Worm (Caenorhabditis elegans) whole organism, late embryonic: ENCODE data around the gene bicd-1.
A peak's percentile ranks its signal among the peaks of the same experiment; 100 is the strongest.

Experiments
- C08G9.2 ChIP-seq: sonication (generic microtip); optimal IDR thresholded peaks from 2 replicates; lab custom pipeline; 2016; ENCODE audit warnings: mild to moderate bottlenecking, missing genetic modification characterization, moderate library complexity, missing compliant biosample characterization
- C38D4.7 ChIP-seq: fragments of 200-800 bp; sonication (Bioruptor generic); optimal IDR thresholded peaks from 2 replicates; lab custom pipeline; 2018; ENCODE audit warnings: mild to moderate bottlenecking, missing genetic modification characterization, moderate library complexity, missing compliant biosample characterization
- F13H6.1 ChIP-seq: sonication (generic microtip); optimal IDR thresholded peaks from 2 replicates; lab custom pipeline; 2016; ENCODE audit warnings: missing genetic modification characterization, missing compliant biosample characterization
- ahr-1 ChIP-seq: sonication (generic microtip); optimal IDR thresholded peaks from 2 replicates; lab custom pipeline; 2016; ENCODE audit warnings: missing genetic modification characterization, missing compliant biosample characterization
- ama-1 ChIP-seq: fragments of 150-350 bp; optimal IDR thresholded peaks from 2 replicates; lab custom pipeline; 2014
- ceh-14 ChIP-seq: sonication (generic microtip); optimal IDR thresholded peaks from 2 replicates; lab custom pipeline; 2016; ENCODE audit warnings: missing genotype, missing genetic modification characterization, missing compliant biosample characterization
- ceh-18 ChIP-seq: sonication (generic microtip); optimal IDR thresholded peaks from 2 replicates; lab custom pipeline; 2016; ENCODE audit warnings: missing genetic modification characterization, missing compliant biosample characterization
- ceh-19 ChIP-seq: fragments of 200-800 bp; sonication (Bioruptor generic); optimal IDR thresholded peaks from 2 replicates; lab custom pipeline; 2018; ENCODE audit warnings: mild to moderate bottlenecking, missing genetic modification characterization, missing compliant biosample characterization
- ceh-22 ChIP-seq: sonication (generic microtip); optimal IDR thresholded peaks from 2 replicates; lab custom pipeline; 2017; ENCODE audit warnings: missing biosample characterization, missing genetic modification characterization
- ceh-24 ChIP-seq: sonication (generic microtip); optimal IDR thresholded peaks from 2 replicates; lab custom pipeline; 2016; ENCODE audit warnings: mild to moderate bottlenecking, missing genetic modification characterization, missing compliant biosample characterization
- ceh-30 ChIP-seq: fragments of 150-350 bp; optimal IDR thresholded peaks from 2 replicates; lab custom pipeline; 2014; ENCODE audit warnings: missing biosample characterization, missing genetic modification characterization
- ceh-31 ChIP-seq: sonication (generic microtip); optimal IDR thresholded peaks from 2 replicates; lab custom pipeline; 2016; ENCODE audit warnings: missing genetic modification characterization, missing compliant biosample characterization
- ceh-34 ChIP-seq: sonication (generic microtip); optimal IDR thresholded peaks from 2 replicates; lab custom pipeline; 2016; ENCODE audit warnings: mild to moderate bottlenecking, missing genetic modification characterization, missing compliant biosample characterization
- ceh-45 ChIP-seq: fragments of 200-800 bp; sonication (Bioruptor generic); IDR thresholded peaks from 2 replicates; pipeline ENCODE4 v1.3.6; 2022; ENCODE audit warnings: missing genetic modification reagents, missing genetic modification characterization, missing compliant biosample characterization
- ceh-48 ChIP-seq: sonication (generic microtip); optimal IDR thresholded peaks from 2 replicates; lab custom pipeline; 2016; ENCODE audit warnings: missing genetic modification characterization, inconsistent platforms, missing compliant biosample characterization
- ceh-6 ChIP-seq: fragments of 200-800 bp; sonication (Bioruptor generic); optimal IDR thresholded peaks from 2 replicates; lab custom pipeline; 2018; ENCODE audit warnings: mild to moderate bottlenecking, missing genetic modification characterization, missing compliant biosample characterization
- ceh-9 ChIP-seq: sonication (generic microtip); optimal IDR thresholded peaks from 2 replicates; lab custom pipeline; 2016; ENCODE audit warnings: mild to moderate bottlenecking, missing genetic modification characterization, inconsistent platforms, missing compliant biosample characterization
- che-1 ChIP-seq: sonication (generic microtip); optimal IDR thresholded peaks from 2 replicates; lab custom pipeline; 2016; ENCODE audit warnings: mild to moderate bottlenecking, missing genetic modification characterization, missing compliant biosample characterization
- dmd-4 ChIP-seq: sonication (generic microtip); optimal IDR thresholded peaks from 2 replicates; lab custom pipeline; 2016; ENCODE audit warnings: borderline replicate concordance, missing genetic modification characterization, missing compliant biosample characterization
- dve-1 ChIP-seq: sonication (generic microtip); optimal IDR thresholded peaks from 2 replicates; lab custom pipeline; 2017; ENCODE audit warnings: antibody characterized with exemption, mild to moderate bottlenecking, missing genetic modification characterization, missing compliant biosample characterization
- elt-4 ChIP-seq: sonication (generic microtip); optimal IDR thresholded peaks from 2 replicates; lab custom pipeline; 2016; ENCODE audit warnings: missing genetic modification characterization, missing compliant biosample characterization
- ets-4 ChIP-seq: sonication (generic microtip); optimal IDR thresholded peaks from 2 replicates; lab custom pipeline; 2016; ENCODE audit warnings: missing genetic modification characterization, missing compliant biosample characterization
- eyg-1 ChIP-seq: sonication (generic microtip); optimal IDR thresholded peaks from 2 replicates; lab custom pipeline; 2016; ENCODE audit warnings: missing genotype, missing genetic modification characterization, missing compliant biosample characterization
- fax-1 ChIP-seq: sonication (generic microtip); optimal IDR thresholded peaks from 2 replicates; lab custom pipeline; 2016; ENCODE audit warnings: missing genotype, missing genetic modification characterization, missing compliant biosample characterization
- fkh-10 ChIP-seq: fragments of 150-350 bp; optimal IDR thresholded peaks from 2 replicates; lab custom pipeline; 2014; ENCODE audit warnings: missing biosample characterization, missing genetic modification reagents, missing genetic modification characterization
- fkh-6 ChIP-seq: sonication (generic microtip); optimal IDR thresholded peaks from 2 replicates; lab custom pipeline; 2016; ENCODE audit warnings: missing genetic modification characterization, missing compliant biosample characterization
- gmeb-2 ChIP-seq: sonication (generic microtip); optimal IDR thresholded peaks from 2 replicates; lab custom pipeline; 2016; ENCODE audit warnings: missing genetic modification characterization, inconsistent platforms, missing compliant biosample characterization
- hlh-13 ChIP-seq: fragments of 200-800 bp; sonication (Bioruptor generic); optimal IDR thresholded peaks from 2 replicates; lab custom pipeline; 2018; ENCODE audit warnings: mild to moderate bottlenecking, missing genetic modification characterization, missing compliant biosample characterization
- hlh-15 ChIP-seq: sonication (generic microtip); optimal IDR thresholded peaks from 2 replicates; lab custom pipeline; 2016; ENCODE audit warnings: missing genetic modification characterization, missing compliant biosample characterization
- hlh-6 ChIP-seq: sonication (generic microtip); optimal IDR thresholded peaks from 2 replicates; lab custom pipeline; 2016; ENCODE audit warnings: missing genotype, missing genetic modification characterization, missing compliant biosample characterization
- lin-11 ChIP-seq: fragments of 200-800 bp; sonication (Bioruptor generic); optimal IDR thresholded peaks from 2 replicates; lab custom pipeline; 2018; ENCODE audit warnings: mild to moderate bottlenecking, missing genetic modification characterization, missing compliant biosample characterization
- madf-2 ChIP-seq: sonication (generic microtip); optimal IDR thresholded peaks from 2 replicates; lab custom pipeline; 2017; ENCODE audit warnings: missing genetic modification characterization, missing compliant biosample characterization
- mec-3 ChIP-seq: sonication (generic microtip); optimal IDR thresholded peaks from 2 replicates; lab custom pipeline; 2016; ENCODE audit warnings: borderline replicate concordance, missing genetic modification characterization, missing compliant biosample characterization
- nfya-1 ChIP-seq: sonication (generic microtip); optimal IDR thresholded peaks from 2 replicates; lab custom pipeline; 2017; ENCODE audit warnings: missing genetic modification characterization, mild to moderate bottlenecking, missing compliant biosample characterization, antibody characterized with exemption, moderate library complexity
- nhr-11 ChIP-seq: fragments of 150-350 bp; optimal IDR thresholded peaks from 2 replicates; lab custom pipeline; 2014; ENCODE audit warnings: missing biosample characterization, missing genetic modification characterization
- nhr-232 ChIP-seq: sonication (generic microtip); optimal IDR thresholded peaks from 2 replicates; lab custom pipeline; 2016; ENCODE audit warnings: missing genetic modification characterization, missing compliant biosample characterization
- npax-4 ChIP-seq: sonication (generic microtip); optimal IDR thresholded peaks from 2 replicates; lab custom pipeline; 2016; ENCODE audit warnings: missing genetic modification characterization, missing compliant biosample characterization
- pat-9 ChIP-seq: fragments of 200-800 bp; sonication (Bioruptor generic); optimal IDR thresholded peaks from 2 replicates; lab custom pipeline; 2018; ENCODE audit warnings: mild to moderate bottlenecking, missing genetic modification characterization, moderate library complexity, missing compliant biosample characterization
- pha-2 ChIP-seq: sonication (generic microtip); optimal IDR thresholded peaks from 2 replicates; lab custom pipeline; 2017; ENCODE audit warnings: mild to moderate bottlenecking, missing genetic modification characterization, missing compliant biosample characterization
- pha-4 ChIP-seq: fragments of 150-350 bp; optimal IDR thresholded peaks from 2 replicates; lab custom pipeline; 2018; ENCODE audit warnings: missing biosample characterization, missing genetic modification reagents, missing genetic modification characterization
- pqm-1 ChIP-seq: sonication (generic microtip); optimal IDR thresholded peaks from 2 replicates; lab custom pipeline; 2016; ENCODE audit warnings: missing genetic modification characterization, missing compliant biosample characterization
- ref-2 ChIP-seq: sonication (generic microtip); optimal IDR thresholded peaks from 2 replicates; lab custom pipeline; 2016; ENCODE audit warnings: missing genetic modification characterization, missing compliant biosample characterization
- rnt-1 ChIP-seq: sonication (generic microtip); optimal IDR thresholded peaks from 2 replicates; lab custom pipeline; 2016; ENCODE audit warnings: missing genetic modification characterization, missing compliant biosample characterization
- sdc-2 ChIP-seq: sonication (generic microtip); optimal IDR thresholded peaks from 2 replicates; lab custom pipeline; 2016; ENCODE audit warnings: missing genotype, missing genetic modification characterization, missing compliant biosample characterization
- sox-2 ChIP-seq: fragments of 200-800 bp; sonication (Bioruptor generic); IDR thresholded peaks from 2 replicates; pipeline ENCODE4 v1.3.6; 2022; ENCODE audit warnings: missing genetic modification reagents, missing genetic modification characterization, missing compliant biosample characterization
- sox-4 ChIP-seq: sonication (generic microtip); optimal IDR thresholded peaks from 2 replicates; lab custom pipeline; 2017; ENCODE audit warnings: mild to moderate bottlenecking, missing genetic modification characterization, inconsistent platforms, missing compliant biosample characterization
- tbx-7 ChIP-seq: sonication (generic microtip); optimal IDR thresholded peaks from 2 replicates; lab custom pipeline; 2016; ENCODE audit warnings: missing genotype, missing genetic modification characterization, missing compliant biosample characterization
- ttx-3 ChIP-seq: sonication (generic microtip); optimal IDR thresholded peaks from 2 replicates; lab custom pipeline; 2016; ENCODE audit warnings: missing genetic modification reagents, missing genetic modification characterization, missing compliant biosample characterization
- unc-3 ChIP-seq, 2 experiments: fragments of 200-800 bp in 1 of 2; sonication (Bioruptor generic) in 1 of 2; sonication (generic microtip) in 1 of 2; conservative IDR thresholded peaks in 1 of 2; optimal IDR thresholded peaks in 1 of 2; 2 replicates each; pipeline versions ENCODE4 v1.3.6 to Lab custom; 2016 to 2022; ENCODE audit warnings: missing compliant biosample characterization in 2 of 2, missing genetic modification characterization in 2 of 2, missing genetic modification reagents in 1 of 2
- unc-55 ChIP-seq: sonication (generic microtip); optimal IDR thresholded peaks from 2 replicates; lab custom pipeline; 2017; ENCODE audit warnings: missing biosample characterization, missing genetic modification reagents, missing genetic modification characterization
- unc-86 ChIP-seq: sonication (generic microtip); optimal IDR thresholded peaks from 2 replicates; lab custom pipeline; 2016; ENCODE audit warnings: missing genetic modification characterization, missing compliant biosample characterization
- zip-5 ChIP-seq: sonication (generic microtip); optimal IDR thresholded peaks from 2 replicates; lab custom pipeline; 2016; ENCODE audit warnings: missing genetic modification characterization, missing compliant biosample characterization

bicd-1 gene

DNA sequence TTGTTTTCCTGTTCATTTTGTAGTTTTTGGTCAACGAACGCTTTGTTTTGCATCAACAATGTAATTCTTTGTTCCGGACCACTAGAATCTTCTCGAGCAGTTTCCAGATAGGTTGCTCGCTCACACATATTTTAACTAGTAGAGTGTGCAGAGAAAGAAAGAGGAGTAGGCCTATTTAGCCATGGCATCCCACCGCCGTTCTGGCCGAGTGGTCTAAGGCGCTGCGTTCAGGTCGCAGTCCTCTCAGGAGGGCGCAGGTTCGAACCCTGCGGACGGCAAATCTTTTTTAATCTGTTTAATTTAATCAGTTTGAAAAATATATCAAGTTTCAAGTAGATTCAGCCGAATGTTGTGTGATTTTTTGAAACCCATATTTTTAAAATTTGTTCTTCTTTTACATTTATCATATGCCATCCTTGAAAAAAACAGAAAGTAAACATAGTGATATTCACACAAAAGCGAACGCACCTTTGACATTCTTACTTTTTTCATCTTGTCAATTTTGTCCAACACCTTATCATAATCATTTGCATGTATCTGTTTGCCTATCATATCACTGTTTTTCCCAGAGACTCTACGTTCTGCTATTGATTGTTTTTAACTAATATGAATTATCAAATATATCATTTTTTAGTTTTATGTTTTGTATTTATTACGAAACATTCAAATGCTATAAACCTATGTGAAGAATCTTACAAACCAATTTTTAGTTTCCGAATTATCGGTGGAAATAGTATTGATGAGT is 15.3 kb downstream of the bicd-1 start, which contains the start of gene try-3:
Gene try-3, plus strand, starts transcription at position 532 of the 745 bp plus-strand sequence.
- TF ChIP-seq che-1 (tag; lab: Kevin White, UChicago) = peak; percentile 59
- peak; percentile 43; the same call in 1 of the 2 replicates for TF ChIP-seq unc-3 (GFP tag; conservative IDR thresholded peaks at IDR 0.05; lab: Robert Waterston, UW)
- peak; percentile 31 for TF ChIP-seq unc-3 (tag; optimal IDR thresholded peaks at IDR 0.05; lab: Kevin White, UChicago)
- no peak for TF ChIP-seq rnt-1 (tag; lab: Kevin White, UChicago)
- TF ChIP-seq lin-11 (tag; lab: Kevin White, UChicago) = peak; percentile 56
- TF ChIP-seq ceh-9 (tag; lab: Kevin White, UChicago) = no peak
- peak; percentile 22 for TF ChIP-seq zip-5 (tag; lab: Kevin White, UChicago)
- TF ChIP-seq ama-1 (lab: Kevin White, UChicago) = no peak
- TF ChIP-seq tbx-7 = no peak
- TF ChIP-seq C08G9.2 = peak; percentile 17
- TF ChIP-seq sox-2 (GFP tag; lab: Robert Waterston, UW) = no peak
- peak; percentile 16 for TF ChIP-seq hlh-13 (GFP tag; lab: Kevin White, UChicago)
- TF ChIP-seq ceh-18 (tag; lab: Kevin White, UChicago) = peak; percentile 17
- TF ChIP-seq ets-4 (tag; lab: Kevin White, UChicago) = no peak
- TF ChIP-seq ahr-1 (tag; lab: Kevin White, UChicago) = peak; percentile 16
- TF ChIP-seq fkh-10 (GFP tag; lab: Kevin White, UChicago) = no peak
- peak; percentile 52 for TF ChIP-seq ceh-19 (GFP tag; lab: Kevin White, UChicago)
- no peak for TF ChIP-seq ceh-48 (tag; lab: Kevin White, UChicago)
- TF ChIP-seq ceh-22 (tag; lab: Kevin White, UChicago) = no peak
- peak; percentile 36 for TF ChIP-seq eyg-1 (tag; lab: Kevin White, UChicago)
- peak; percentile 34 for TF ChIP-seq C38D4.7 (GFP tag; lab: Kevin White, UChicago)
- TF ChIP-seq ceh-14 (tag; lab: Kevin White, UChicago) = peak; percentile 41
- TF ChIP-seq ttx-3 (tag; lab: Kevin White, UChicago) = peak; percentile 42
- TF ChIP-seq nfya-1 (tag; lab: Kevin White, UChicago) = peak; percentile 58
- peak; percentile 24 for TF ChIP-seq ceh-34
- TF ChIP-seq nhr-232 (tag; lab: Kevin White, UChicago) = peak; percentile 53
- TF ChIP-seq F13H6.1 (tag; lab: Kevin White, UChicago) = no peak
- no peak for TF ChIP-seq hlh-6 (tag; lab: Kevin White, UChicago)
- TF ChIP-seq ceh-45 = no peak
- TF ChIP-seq madf-2 (tag; lab: Kevin White, UChicago) = no peak
- TF ChIP-seq dve-1 (tag; lab: Kevin White, UChicago) = peak; percentile 68
- TF ChIP-seq nhr-11 = no peak
- TF ChIP-seq mec-3 (tag; lab: Kevin White, UChicago) = no peak
- no peak for TF ChIP-seq pha-4 (tag; lab: Kevin White, UChicago)
- peak; percentile 47 for TF ChIP-seq pha-2
- TF ChIP-seq pat-9 (tag; lab: Kevin White, UChicago) = peak; percentile 50
- peak; percentile 58 for TF ChIP-seq ceh-6 (GFP tag; lab: Kevin White, UChicago)
- peak; percentile 43 for TF ChIP-seq ref-2 (tag; lab: Kevin White, UChicago)
- no peak for TF ChIP-seq hlh-15 (tag; lab: Kevin White, UChicago)
- no peak for TF ChIP-seq ceh-24 (tag; lab: Kevin White, UChicago)
- TF ChIP-seq ceh-31 (tag; lab: Kevin White, UChicago) = peak; percentile 71
- no peak for TF ChIP-seq fkh-6
- no peak for TF ChIP-seq dmd-4 (tag; lab: Kevin White, UChicago)
- TF ChIP-seq sox-4 (tag; lab: Kevin White, UChicago) = peak; percentile 55
- peak; percentile 7 for TF ChIP-seq ceh-30 (tag; lab: Kevin White, UChicago)
- no peak for TF ChIP-seq unc-55 (GFP tag; lab: Kevin White, UChicago)
- TF ChIP-seq fax-1 (tag; lab: Kevin White, UChicago) = peak; percentile 20
- no peak for TF ChIP-seq unc-86 (tag; lab: Kevin White, UChicago)
- no peak for TF ChIP-seq npax-4 (tag; lab: Kevin White, UChicago)
- TF ChIP-seq elt-4 = no peak
- peak; percentile 14 for TF ChIP-seq sdc-2
- peak; percentile 26 for TF ChIP-seq pqm-1 (tag; lab: Kevin White, UChicago)
- peak; percentile 51 for TF ChIP-seq gmeb-2 (tag; lab: Kevin White, UChicago)
